Fruit fly (Drosophila melanogaster): Measurements from ENCODE around the gene ppan.

The ppan gene

dm6 chr3R:21140458-21140857 lies 24.4 kb downstream of the ppan start, which contains the start of gene SNF4Agamma (continued):
- no peak for TF ChIP-seq CG18599 (GFP tag; optimal IDR thresholded peaks at IDR 0.05)
- no peak for TF ChIP-seq ttk (GFP tag; IDR thresholded peaks at IDR 0.05)
- TF ChIP-seq CG2678 (tag; optimal IDR thresholded peaks at IDR 0.05): peak; percentile 30
- TF ChIP-seq trem (tag; optimal IDR thresholded peaks at IDR 0.05): peak; percentile 63
- TF ChIP-seq Trl (optimal IDR thresholded peaks at IDR 0.05): no peak
- TF ChIP-seq Trl (GFP tag; optimal IDR thresholded peaks at IDR 0.05): no peak
- TF ChIP-seq Side (GFP tag; optimal IDR thresholded peaks at IDR 0.05): no peak
- peak; percentile 11 for TF ChIP-seq nerfin-1 (tag; optimal IDR thresholded peaks at IDR 0.05)
- TF ChIP-seq usp (GFP tag; optimal IDR thresholded peaks at IDR 0.05): no peak
- TF ChIP-seq CG3838 (GFP tag; optimal IDR thresholded peaks at IDR 0.05): no peak
- TF ChIP-seq sisA (GFP tag; IDR thresholded peaks at IDR 0.05): peak; percentile 21; the same call in 1 of the 2 replicates
- TF ChIP-seq mam (GFP tag; optimal IDR thresholded peaks at IDR 0.05): no peak
- TF ChIP-seq CG15269 (tag; optimal IDR thresholded peaks at IDR 0.05): no peak
- peak; percentile 58; the same call in 2 of the 3 replicates for TF ChIP-seq Opbp (GFP tag; IDR thresholded peaks at IDR 0.05; ENCODE audit: partially characterized antibody)
- peak; percentile 14 for TF ChIP-seq bab2 (GFP tag; optimal IDR thresholded peaks at IDR 0.05)
- TF ChIP-seq salm (tag; optimal IDR thresholded peaks at IDR 0.05): no peak
- no peak for TF ChIP-seq CG7271 (tag; optimal IDR thresholded peaks at IDR 0.05)
- TF ChIP-seq CG13123 (GFP tag; optimal IDR thresholded peaks at IDR 0.05): no peak
- TF ChIP-seq Jarid2 (GFP tag; optimal IDR thresholded peaks at IDR 0.05): no peak
- no peak for TF ChIP-seq C15 (GFP tag; IDR thresholded peaks at IDR 0.05)
- no peak for TF ChIP-seq toy (GFP tag; IDR thresholded peaks at IDR 0.05)
- TF ChIP-seq CG14014 (GFP tag; IDR thresholded peaks at IDR 0.05): no peak
- TF ChIP-seq CG12155 (GFP tag; optimal IDR thresholded peaks at IDR 0.05): peak; percentile 35
- no peak for TF ChIP-seq Kr (GFP tag; optimal IDR thresholded peaks at IDR 0.05)
- TF ChIP-seq corto (GFP tag; optimal IDR thresholded peaks at IDR 0.05): no peak
- TF ChIP-seq CG33557 (GFP tag; optimal IDR thresholded peaks at IDR 0.05): no peak
- no peak for TF ChIP-seq HLH3B (GFP tag; IDR thresholded peaks at IDR 0.05)
- TF ChIP-seq CG1792 (GFP tag; optimal IDR thresholded peaks at IDR 0.05): no peak
- TF ChIP-seq ems (GFP tag; optimal IDR thresholded peaks at IDR 0.05): peak; percentile 17
- TF ChIP-seq sna (GFP tag; IDR thresholded peaks at IDR 0.05; ENCODE audit: partially characterized antibody): peak; percentile 82
- peak in 1 of 2 experiments; percentile 24 for TF ChIP-seq Pdp1 (GFP tag; optimal IDR thresholded peaks at IDR 0.05)
- no peak for TF ChIP-seq D19A (tag; optimal IDR thresholded peaks at IDR 0.05)
- TF ChIP-seq CG6175 (GFP tag; IDR thresholded peaks at IDR 0.05): no peak
- TF ChIP-seq Antp (GFP tag; optimal IDR thresholded peaks at IDR 0.05): no peak
- TF ChIP-seq sens-2 (GFP tag; IDR thresholded peaks at IDR 0.05): no peak
- peak; percentile 12 for TF ChIP-seq Dip3 (GFP tag; optimal IDR thresholded peaks at IDR 0.05)
- TF ChIP-seq Aef1 (GFP tag; IDR thresholded peaks at IDR 0.05): 0 out of 3 replicates have a peak, but pooled peaks have one; percentile 28
- TF ChIP-seq NC2β (GFP tag; optimal IDR thresholded peaks at IDR 0.05): no peak
- TF ChIP-seq prd (optimal IDR thresholded peaks at IDR 0.05): no peak
- peak; percentile 68 for TF ChIP-seq prd (GFP tag; IDR thresholded peaks at IDR 0.05)
- TF ChIP-seq CG11504 (tag; optimal IDR thresholded peaks at IDR 0.05): no peak
- peak; percentile 5 for TF ChIP-seq Chrac-16 (GFP tag; optimal IDR thresholded peaks at IDR 0.05)
- peak; percentile 36 for TF ChIP-seq grau (tag; optimal IDR thresholded peaks at IDR 0.05)
- TF ChIP-seq CG6272 (GFP tag; IDR thresholded peaks at IDR 0.05): no peak
- TF ChIP-seq Bgb (GFP tag; IDR thresholded peaks at IDR 0.05; ENCODE audit: partially characterized antibody): peak; percentile 76
- no peak for TF ChIP-seq pfk (GFP tag; optimal IDR thresholded peaks at IDR 0.05)
- peak; percentile 46 for TF ChIP-seq phol (tag; optimal IDR thresholded peaks at IDR 0.05)
- no peak for TF ChIP-seq Optix (GFP tag; IDR thresholded peaks at IDR 0.05)
- TF ChIP-seq CG14965 (GFP tag; optimal IDR thresholded peaks at IDR 0.05; ENCODE audit: borderline replicate concordance): no peak
- TF ChIP-seq CG8290 (GFP tag; optimal IDR thresholded peaks at IDR 0.05): peak; percentile 64
- TF ChIP-seq CG8290 (tag; optimal IDR thresholded peaks at IDR 0.05): peak in 1 of 2 experiments; percentile 4
- TF ChIP-seq tgo (GFP tag; IDR thresholded peaks at IDR 0.05): no peak; the same call in 2 of the 3 replicates
- TF ChIP-seq br (optimal IDR thresholded peaks at IDR 0.05): no peak
